Fruit fly (Drosophila melanogaster) whole organism, prepupa: ENCODE results near the gene aqz.

ENCODE experiments used
- Blimp-1 ChIP-seq: fragments of 200-800 bp; sonication (Bioruptor generic); optimal IDR thresholded peaks from 3 replicates; lab custom pipeline; 2017; ENCODE audit warnings: missing biosample characterization, missing genetic modification characterization, mild to moderate bottlenecking, moderate library complexity, missing genetic modification reagents
- CG11294 ChIP-seq: fragments of 200-800 bp; sonication (Bioruptor generic); IDR thresholded peaks from 2 replicates; pipeline ENCODE4 v1.3.6; 2022; ENCODE audit warnings: missing biosample characterization, missing genetic modification characterization
- CG11762 ChIP-seq: fragments of 200-800 bp; sonication (Bioruptor generic); optimal IDR thresholded peaks from 3 replicates; lab custom pipeline; 2016; ENCODE audit warnings: missing biosample characterization, missing genetic modification characterization; ENCODE audit not compliant: insufficient read depth
- CG11902 ChIP-seq: fragments of 200-800 bp; sonication (Bioruptor generic); optimal IDR thresholded peaks from 3 replicates; lab custom pipeline; 2016; ENCODE audit warnings: missing biosample characterization, missing genetic modification characterization
- CG15336 ChIP-seq: fragments of 200-800 bp; sonication (Bioruptor generic); IDR thresholded peaks from 2 replicates; pipeline ENCODE4 v1.3.6; 2022; ENCODE audit warnings: missing biosample characterization, missing genetic modification characterization
- CG16779 ChIP-seq: fragments of 200-800 bp; sonication (Bioruptor generic); optimal IDR thresholded peaks from 3 replicates; lab custom pipeline; 2017; ENCODE audit warnings: missing biosample characterization, mild to moderate bottlenecking, missing genetic modification characterization
- CG3032 ChIP-seq: fragments of 200-800 bp; optimal IDR thresholded peaks from 2 replicates; lab custom pipeline; 2019; ENCODE audit warnings: missing biosample characterization, mild to moderate bottlenecking, missing genetic modification characterization, moderate library complexity
- CG31627 ChIP-seq: fragments of 200-800 bp; sonication (Bioruptor generic); optimal IDR thresholded peaks from 3 replicates; lab custom pipeline; 2016; ENCODE audit warnings: missing biosample characterization, missing genetic modification characterization
- CG32006 ChIP-seq: fragments of 200-800 bp; sonication (Bioruptor generic); optimal IDR thresholded peaks from 3 replicates; lab custom pipeline; 2017; ENCODE audit warnings: missing biosample characterization, mild to moderate bottlenecking, missing genetic modification characterization
- CG34406 ChIP-seq: fragments of 200-800 bp; sonication (Bioruptor generic); optimal IDR thresholded peaks from 3 replicates; lab custom pipeline; 2016; ENCODE audit warnings: missing biosample characterization, missing genetic modification characterization
- CG4318 ChIP-seq: fragments of 200-800 bp; sonication (Bioruptor generic); optimal IDR thresholded peaks from 3 replicates; lab custom pipeline; 2017; ENCODE audit warnings: missing biosample characterization, mild to moderate bottlenecking, missing genetic modification characterization
- CG6163 ChIP-seq: fragments of 200-800 bp; sonication (Bioruptor generic); IDR thresholded peaks from 3 replicates; pipeline ENCODE4 v1.3.6; 2022; ENCODE audit warnings: missing biosample characterization, missing genetic modification characterization
- CG6276 ChIP-seq: fragments of 200-800 bp; sonication (Bioruptor generic); optimal IDR thresholded peaks from 2 replicates; lab custom pipeline; 2017; ENCODE audit warnings: missing biosample characterization, mild to moderate bottlenecking, missing genetic modification characterization
- CG6808 ChIP-seq: fragments of 200-800 bp; sonication (Bioruptor generic); optimal IDR thresholded peaks from 3 replicates; lab custom pipeline; 2017; ENCODE audit warnings: missing biosample characterization, missing genetic modification characterization, mild to moderate bottlenecking, moderate library complexity, missing genetic modification reagents
- CG6854 ChIP-seq: fragments of 200-800 bp; sonication (Bioruptor generic); optimal IDR thresholded peaks from 2 replicates; lab custom pipeline; 2017; ENCODE audit warnings: missing biosample characterization, mild to moderate bottlenecking, missing genetic modification characterization
- CG8632 ChIP-seq: fragments of 200-800 bp; sonication (Bioruptor generic); optimal IDR thresholded peaks from 3 replicates; lab custom pipeline; 2016; ENCODE audit warnings: missing biosample characterization, missing genetic modification characterization
- Eip75B ChIP-seq: fragments of 200-800 bp; sonication (Bioruptor generic); optimal IDR thresholded peaks from 3 replicates; lab custom pipeline; 2016; ENCODE audit warnings: missing biosample characterization, missing genetic modification characterization
- Eip78C ChIP-seq: fragments of 200-800 bp; sonication (Bioruptor generic); peaks from one replicate; lab custom pipeline; 2016; ENCODE audit warnings: missing biosample characterization, missing genetic modification characterization
- Eip93F ChIP-seq: fragments of 200-800 bp; sonication (Bioruptor generic); optimal IDR thresholded peaks from 2 replicates; lab custom pipeline; 2016; ENCODE audit warnings: missing biosample characterization, mild to moderate bottlenecking, missing genetic modification characterization
- Ets21C ChIP-seq: fragments of 200-800 bp; sonication (Bioruptor generic); optimal IDR thresholded peaks from 3 replicates; lab custom pipeline; 2016; ENCODE audit warnings: missing biosample characterization, missing genetic modification characterization
- Gug ChIP-seq: fragments of 200-800 bp; sonication (Bioruptor generic); IDR thresholded peaks from 2 replicates; pipeline ENCODE4 v1.3.6; 2022; ENCODE audit warnings: missing biosample characterization, missing genetic modification characterization
- Hr38 ChIP-seq: sonication (Bioruptor generic); optimal IDR thresholded peaks from 2 replicates; lab custom pipeline; 2016; ENCODE audit warnings: missing biosample characterization, missing genetic modification characterization
- Hr4 ChIP-seq: fragments of 200-800 bp; sonication (Bioruptor generic); optimal IDR thresholded peaks from 3 replicates; lab custom pipeline; 2016; ENCODE audit warnings: missing biosample characterization, missing genetic modification characterization
- Lpt ChIP-seq: fragments of 200-800 bp; sonication (Bioruptor generic); optimal IDR thresholded peaks from 3 replicates; lab custom pipeline; 2016; ENCODE audit warnings: missing biosample characterization, missing genetic modification characterization
- Met ChIP-seq: fragments of 200-800 bp; sonication (Bioruptor generic); optimal IDR thresholded peaks from 3 replicates; lab custom pipeline; 2016; ENCODE audit warnings: missing biosample characterization, missing genetic modification characterization
- Smox ChIP-seq: fragments of 200-800 bp; sonication (Bioruptor generic); optimal IDR thresholded peaks from 3 replicates; lab custom pipeline; 2016; ENCODE audit warnings: missing biosample characterization, missing genetic modification characterization
- Sox102F ChIP-seq: fragments of 200-800 bp; sonication (Bioruptor generic); optimal IDR thresholded peaks from 2 replicates; lab custom pipeline; 2016; ENCODE audit warnings: missing biosample characterization, mild to moderate bottlenecking, missing genetic modification characterization
- Sox14 ChIP-seq: fragments of 200-800 bp; sonication (Bioruptor generic); optimal IDR thresholded peaks from 3 replicates; lab custom pipeline; 2016; ENCODE audit warnings: missing biosample characterization, missing genetic modification characterization
- Sox15 ChIP-seq: fragments of 200-800 bp; sonication (Bioruptor generic); optimal IDR thresholded peaks from 3 replicates; lab custom pipeline; 2016; ENCODE audit warnings: missing biosample characterization, missing genetic modification characterization
- achi ChIP-seq: fragments of 200-800 bp; sonication (Bioruptor generic); optimal IDR thresholded peaks from 3 replicates; lab custom pipeline; 2016; ENCODE audit warnings: missing biosample characterization, missing genetic modification characterization
- acj6 ChIP-seq: fragments of 200-800 bp; sonication (Bioruptor generic); optimal IDR thresholded peaks from 3 replicates; lab custom pipeline; 2016; ENCODE audit warnings: missing biosample characterization, missing genetic modification characterization
- dsx ChIP-seq: fragments of 200-800 bp; optimal IDR thresholded peaks from 3 replicates; lab custom pipeline; 2019; ENCODE audit warnings: missing biosample characterization, mild to moderate bottlenecking, missing genetic modification characterization, moderate library complexity; ENCODE audit not compliant: poor library complexity, severe bottlenecking
- eg ChIP-seq: fragments of 200-800 bp; sonication (Bioruptor generic); IDR thresholded peaks from 3 replicates; pipeline ENCODE4 v1.3.6; 2022; ENCODE audit warnings: missing biosample characterization, missing genetic modification characterization
- esn ChIP-seq: fragments of 200-800 bp; sonication (Bioruptor generic); optimal IDR thresholded peaks from 2 replicates; lab custom pipeline; 2016; ENCODE audit warnings: missing biosample characterization, mild to moderate bottlenecking, missing genetic modification characterization, moderate library complexity
- fd59A ChIP-seq: fragments of 200-800 bp; sonication (Bioruptor generic); optimal IDR thresholded peaks from 2 replicates; lab custom pipeline; 2017; ENCODE audit warnings: missing biosample characterization, mild to moderate bottlenecking, missing genetic modification characterization, missing genetic modification reagents
- fd85E ChIP-seq: fragments of 200-800 bp; sonication (Bioruptor generic); optimal IDR thresholded peaks from 3 replicates; lab custom pipeline; 2016; ENCODE audit warnings: missing biosample characterization, missing genetic modification characterization
- fkh ChIP-seq: fragments of 200-800 bp; sonication (Bioruptor generic); optimal IDR thresholded peaks from 3 replicates; lab custom pipeline; 2017; ENCODE audit warnings: missing biosample characterization, mild to moderate bottlenecking, missing genetic modification characterization, moderate library complexity
- lz ChIP-seq: fragments of 200-800 bp; sonication (Bioruptor generic); optimal IDR thresholded peaks from 3 replicates; lab custom pipeline; 2016; ENCODE audit warnings: missing biosample characterization, missing genetic modification characterization
- net ChIP-seq: fragments of 200-800 bp; sonication (Bioruptor generic); optimal IDR thresholded peaks from 3 replicates; lab custom pipeline; 2016; ENCODE audit warnings: missing biosample characterization, missing genetic modification characterization
- pdm3 ChIP-seq: fragments of 200-800 bp; sonication (Bioruptor generic); optimal IDR thresholded peaks from 3 replicates; lab custom pipeline; 2016; ENCODE audit warnings: missing biosample characterization, missing genetic modification characterization
- salr ChIP-seq, 2 experiments: fragments of 200-800 bp; sonication (Bioruptor generic); optimal IDR thresholded peaks; 3 replicates each; lab custom pipeline; 2016 to 2018; ENCODE audit warnings: missing biosample characterization in 2 of 2, missing genetic modification characterization in 2 of 2, mild to moderate bottlenecking in 1 of 2
- spab ChIP-seq: fragments of 200-800 bp; sonication (Bioruptor generic); optimal IDR thresholded peaks from 2 replicates; lab custom pipeline; 2017; ENCODE audit warnings: missing biosample characterization, mild to moderate bottlenecking, missing genetic modification characterization, missing genetic modification reagents
- svp ChIP-seq: fragments of 200-800 bp; sonication (Bioruptor generic); peaks from one replicate; lab custom pipeline; 2016; ENCODE audit warnings: missing biosample characterization, missing genetic modification characterization
- topi ChIP-seq: fragments of 200-800 bp; sonication (Bioruptor generic); optimal IDR thresholded peaks from 3 replicates; lab custom pipeline; 2016; ENCODE audit warnings: missing biosample characterization, missing genetic modification characterization

aqz gene

dm6 chr3R:8847096-8847639 lies 26.7 kb upstream of the aqz start (continued):
- TF ChIP-seq Sox15 (GFP tag; lab: Kevin White, UChicago) (peak; percentile 34), esn (GFP tag; lab: Kevin White, UChicago) (peak; percentile 55), CG6276 (peak; percentile 17), CG32006 (GFP tag; lab: Kevin White, UChicago) (peak; percentile 59), Met (GFP tag; lab: Kevin White, UChicago) (peak; percentile 54), topi (GFP tag; lab: Kevin White, UChicago) (peak; percentile 40), Blimp-1 (GFP tag; lab: Kevin White, UChicago) (no peak), CG34406 (peak; percentile 52), Smox (GFP tag; lab: Kevin White, UChicago) (peak; percentile 32), salr (GFP tag; optimal IDR thresholded peaks at IDR 0.05; lab: Kevin White, UChicago) (peak; percentile 13 to 21), achi (GFP tag; lab: Kevin White, UChicago) (peak; percentile 60), Eip78C (GFP tag; lab: Kevin White, UChicago) (peak; percentile 83), Ets21C (GFP tag; lab: Kevin White, UChicago) (peak; percentile 29), CG11294 (GFP tag; lab: Robert Waterston, UW) (no peak), Sox102F (peak; percentile 50), Gug (GFP tag; lab: Robert Waterston, UW) (no peak), CG6808 (GFP tag; lab: Kevin White, UChicago) (peak; percentile 34), acj6 (peak; percentile 74), eg (GFP tag; lab: Robert Waterston, UW) (peak; percentile 56; the same call in 1 of the 3 replicates), fkh (no peak), dsx (GFP tag; lab: Kevin White, UChicago) (peak; percentile 12), CG3032 (tag; lab: Kevin White, UChicago) (peak; percentile 43), svp (GFP tag; lab: Kevin White, UChicago) (peak; percentile 79), lz (GFP tag; lab: Kevin White, UChicago) (peak; percentile 45), Lpt (GFP tag; lab: Kevin White, UChicago) (no peak), CG4318 (GFP tag; lab: Kevin White, UChicago) (no peak), CG11902 (GFP tag; lab: Kevin White, UChicago) (peak; percentile 49), Eip93F (GFP tag; lab: Kevin White, UChicago) (no peak), fd85E (GFP tag; lab: Kevin White, UChicago) (no peak), Eip75B (GFP tag; lab: Kevin White, UChicago) (peak; percentile 70), CG31627 (GFP tag; lab: Kevin White, UChicago) (peak; percentile 53), CG15336 (GFP tag; lab: Robert Waterston, UW) (peak; percentile 55), fd59A (GFP tag; lab: Kevin White, UChicago) (peak; percentile 44)

dm6 chr3R:8846154-8846648 lies 25.7 kb upstream of the aqz start:
- TF ChIP-seq achi (GFP tag; lab: Kevin White, UChicago) (peak; percentile 11), CG3032 (tag; lab: Kevin White, UChicago) (no peak), CG6808 (GFP tag; lab: Kevin White, UChicago) (peak; percentile 43), Hr38 (GFP tag; lab: Kevin White, UChicago) (no peak), dsx (GFP tag; lab: Kevin White, UChicago) (no peak), Hr4 (no peak), CG6276 (peak; percentile 49), pdm3 (no peak), CG6163 (peak; percentile 80), lz (GFP tag; lab: Kevin White, UChicago) (no peak), CG11294 (GFP tag; lab: Robert Waterston, UW) (no peak), net (GFP tag; lab: Kevin White, UChicago) (peak; percentile 52), CG31627 (GFP tag; lab: Kevin White, UChicago) (no peak), Sox14 (GFP tag; lab: Kevin White, UChicago) (peak; percentile 0), CG8632 (GFP tag; lab: Kevin White, UChicago) (peak; percentile 19), CG4318 (GFP tag; lab: Kevin White, UChicago) (no peak), Sox102F (peak; percentile 39), fd59A (GFP tag; lab: Kevin White, UChicago) (no peak), fkh (peak; percentile 98), acj6 (no peak), Sox15 (GFP tag; lab: Kevin White, UChicago) (no peak), svp (GFP tag; lab: Kevin White, UChicago) (no peak), Lpt (GFP tag; lab: Kevin White, UChicago) (peak; percentile 0), CG6854 (GFP tag; lab: Kevin White, UChicago) (peak; percentile 74), CG16779 (tag; lab: Kevin White, UChicago) (no peak), Blimp-1 (GFP tag; lab: Kevin White, UChicago) (no peak), spab (no peak), Met (GFP tag; lab: Kevin White, UChicago) (no peak), Gug (GFP tag; lab: Robert Waterston, UW) (no peak), esn (GFP tag; lab: Kevin White, UChicago) (peak; percentile 22), CG11762 (no peak), CG11902 (GFP tag; lab: Kevin White, UChicago) (no peak), eg (GFP tag; lab: Robert Waterston, UW) (peak; percentile 55; the same call in 2 of the 3 replicates), Eip75B (GFP tag; lab: Kevin White, UChicago) (no peak), Ets21C (GFP tag; lab: Kevin White, UChicago) (no peak)
